Fruit fly (Drosophila melanogaster) S2 (cell line): ENCODE data around the gene CG32425.

ENCODE experiments used
- CG8478 ChIP-seq: fragments of >200 bp; optimal IDR thresholded peaks from 2 replicates; lab custom pipeline; 2018
- CTCF ChIP-seq, 2 experiments: fragments of >200 bp; optimal IDR thresholded peaks; 2 replicates each; lab custom pipeline; 2018

- TF ChIP-seq CG8478 (no peak), CTCF (optimal IDR thresholded peaks at IDR 0.05; lab: Kevin White, UChicago) (no peak)
These were observed 32.8 kb downstream of the CG32425 start for dm6 chr3L:20529918-20530317.
